Worm (Caenorhabditis elegans) whole organism, L4/young adult: ENCODE measurements around the gene acs-6.

Experiments used
- W03F9.2 ChIP-seq: fragments of 150-350 bp; optimal IDR thresholded peaks from 2 replicates; lab custom pipeline; 2014; ENCODE audit warnings: missing biosample characterization, missing genetic modification characterization
- dao-5 ChIP-seq: sonication (generic microtip); optimal IDR thresholded peaks from 2 replicates; lab custom pipeline; 2016; ENCODE audit warnings: missing genotype, missing genetic modification characterization, moderate library complexity, missing compliant biosample characterization
- him-1 ChIP-seq: sonication (generic microtip); optimal IDR thresholded peaks from 2 replicates; lab custom pipeline; 2016; ENCODE audit warnings: missing genotype, missing genetic modification reagents, missing genetic modification characterization, missing compliant biosample characterization

DNA sequence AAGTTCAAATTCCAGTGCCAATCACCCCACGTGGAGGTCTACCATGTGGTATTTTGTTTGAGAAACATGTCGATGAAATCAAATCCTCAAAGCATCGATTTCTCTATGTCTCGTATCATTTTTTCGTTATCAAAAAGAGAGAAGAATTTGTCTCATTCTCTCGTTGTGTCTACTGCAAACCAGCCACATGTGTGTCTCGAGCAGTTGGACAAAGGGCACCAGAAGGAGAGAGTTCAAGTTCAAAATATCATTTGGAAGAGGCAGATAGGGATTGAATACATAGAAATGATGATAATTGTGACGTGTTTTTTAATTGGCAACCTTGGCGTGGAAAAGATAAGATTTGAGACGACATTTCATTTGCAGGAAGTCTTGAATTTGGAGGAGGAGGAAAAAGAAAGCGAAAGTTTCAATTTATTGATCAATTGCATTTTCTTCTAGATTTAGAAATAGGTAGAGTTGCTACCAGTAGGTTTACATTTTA, 2.5 kb upstream of the acs-6 start:
- peak; percentile 21 for TF ChIP-seq W03F9.2 (tag; lab: Kevin White, UChicago)
- TF ChIP-seq dao-5: no peak
- no peak for TF ChIP-seq him-1
